Fruit fly (Drosophila melanogaster): ENCODE data around the gene Setd3.

dm6 chrX:6929086-6929485 lies 39.5 kb downstream of the Setd3 start:
- TF ChIP-seq CG9948 (tag; optimal IDR thresholded peaks at IDR 0.05) = no peak
- no peak for TF ChIP-seq EcR (GFP tag; optimal IDR thresholded peaks at IDR 0.05)
- TF ChIP-seq CG14655 (GFP tag; optimal IDR thresholded peaks at IDR 0.05) = no peak
- TF ChIP-seq CG8301 (tag; optimal IDR thresholded peaks at IDR 0.05) = no peak
- no peak for TF ChIP-seq Pif1A (GFP tag; optimal IDR thresholded peaks at IDR 0.05)
- no peak for TF ChIP-seq D1 (tag; optimal IDR thresholded peaks at IDR 0.05)
- no peak for TF ChIP-seq CG34367 (tag; optimal IDR thresholded peaks at IDR 0.05)
- no peak for TF ChIP-seq gl (tag; optimal IDR thresholded peaks at IDR 0.05)
- no peak for TF ChIP-seq CG10348 (GFP tag; IDR thresholded peaks at IDR 0.05)
- no peak for TF ChIP-seq CG13204 (GFP tag; optimal IDR thresholded peaks at IDR 0.05)
- TF ChIP-seq CG8159 (tag; optimal IDR thresholded peaks at IDR 0.05) = no peak

Data from whole organism, pupa.